Worm (Caenorhabditis elegans): ENCODE data around the gene ham-2.

DNA sequence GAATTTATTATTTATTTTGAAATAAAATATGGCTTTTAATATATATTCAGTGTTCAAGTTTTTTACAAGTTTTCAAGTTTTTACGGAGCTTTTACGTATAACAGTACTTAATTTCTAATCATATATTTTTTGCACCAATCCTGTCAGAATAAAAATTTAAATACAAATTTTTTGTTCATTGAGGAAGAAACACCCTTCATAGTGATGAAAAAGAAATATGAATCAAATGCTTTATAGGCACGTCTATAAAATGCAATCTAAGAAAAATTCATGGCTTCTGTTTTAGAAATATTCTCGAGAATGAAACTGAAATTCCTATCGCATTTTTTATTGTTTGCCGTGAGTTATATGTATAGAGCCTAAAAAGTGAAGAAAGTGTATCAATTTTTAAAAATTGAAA is 32.1 kb downstream of the ham-2 start, which contains the start of gene C05E11.2:
- TF ChIP-seq ces-1 (GFP tag; optimal IDR thresholded peaks at IDR 0.05) (no peak), mab-5 (tag; optimal IDR thresholded peaks at IDR 0.05) (no peak)

All from whole organism, mixed stage, embryonic.